Fruit fly (Drosophila melanogaster): ENCODE results near the gene CG45101.
A peak's percentile ranks its signal among the peaks of the same experiment; 100 is the strongest.

CG45101 gene

dm6 chr3L:11093046-11093520 is 28.3 kb downstream of the CG45101 start, which contains the start of gene JIL-1 (continued):
- TF ChIP-seq esg (GFP tag; conservative IDR thresholded peaks at IDR 0.05) (peak; percentile 42; the same call in 1 of the 2 replicates), Rfx (GFP tag; IDR thresholded peaks at IDR 0.05) (peak; percentile 94), CG7928 (GFP tag; optimal IDR thresholded peaks at IDR 0.05) (peak; percentile 89), MTF-1 (GFP tag; optimal IDR thresholded peaks at IDR 0.05; ENCODE audit: borderline replicate concordance) (no peak), Ptx1 (GFP tag; IDR thresholded peaks at IDR 0.05) (peak; percentile 80), CG15073 (GFP tag; optimal IDR thresholded peaks at IDR 0.05) (no peak), CG4404 (GFP tag; IDR thresholded peaks at IDR 0.05) (peak; percentile 54; the same call in 1 of the 2 replicates), CTCF (GFP tag; optimal IDR thresholded peaks at IDR 0.05) (no peak), pzg (GFP tag; optimal IDR thresholded peaks at IDR 0.05) (peak; percentile 79), CG18619 (GFP tag; optimal IDR thresholded peaks at IDR 0.05) (peak; percentile 41), CG12071 (GFP tag; optimal IDR thresholded peaks at IDR 0.05) (peak; percentile 14), bab2 (GFP tag; optimal IDR thresholded peaks at IDR 0.05) (peak; percentile 48), cg (GFP tag; optimal IDR thresholded peaks at IDR 0.05) (no peak), dimm (GFP tag; IDR thresholded peaks at IDR 0.05) (no peak), CG32772 (GFP tag; IDR thresholded peaks at IDR 0.05) (peak; percentile 62), HHEX (GFP tag; optimal IDR thresholded peaks at IDR 0.05) (peak; percentile 20), chn (GFP tag; optimal IDR thresholded peaks at IDR 0.05) (peak; percentile 50), gsb-n (tag; optimal IDR thresholded peaks at IDR 0.05) (peak; percentile 32), CG9437 (GFP tag; optimal IDR thresholded peaks at IDR 0.05) (peak; percentile 30), CG34422 (GFP tag; IDR thresholded peaks at IDR 0.05) (peak; percentile 81), CG6683 (GFP tag; optimal IDR thresholded peaks at IDR 0.05) (no peak), ftz-f1 (GFP tag; optimal IDR thresholded peaks at IDR 0.05) (no peak), CG12219 (GFP tag; optimal IDR thresholded peaks at IDR 0.05) (no peak), prd (optimal IDR thresholded peaks at IDR 0.05) (no peak), prd (GFP tag; IDR thresholded peaks at IDR 0.05) (peak; percentile 72; the same call in 2 of the 3 replicates), HmgD (GFP tag; optimal IDR thresholded peaks at IDR 0.05) (no peak), Atf3 (GFP tag; optimal IDR thresholded peaks at IDR 0.05) (no peak), CG12155 (GFP tag; optimal IDR thresholded peaks at IDR 0.05) (peak; percentile 68), NfI (GFP tag; optimal IDR thresholded peaks at IDR 0.05) (peak; percentile 72), tx (GFP tag; optimal IDR thresholded peaks at IDR 0.05) (peak; percentile 6), her (GFP tag; optimal IDR thresholded peaks at IDR 0.05) (no peak), CG10366 (GFP tag; IDR thresholded peaks at IDR 0.05) (peak; percentile 65), CG7745 (tag; optimal IDR thresholded peaks at IDR 0.05) (no peak), zfh1 (GFP tag; IDR thresholded peaks at IDR 0.05) (peak; percentile 85; the same call in 2 of the 3 replicates), CG17186 (GFP tag; optimal IDR thresholded peaks at IDR 0.05) (no peak), CG12744 (GFP tag; optimal IDR thresholded peaks at IDR 0.05) (no peak), CG10543 (GFP tag; optimal IDR thresholded peaks at IDR 0.05) (peak; percentile 60), HLH4C (GFP tag; IDR thresholded peaks at IDR 0.05; ENCODE audit: partially characterized antibody) (peak; percentile 82), seq (GFP tag; IDR thresholded peaks at IDR 0.05) (no peak), CrebB (tag; optimal IDR thresholded peaks at IDR 0.05) (no peak), CG15269 (tag; optimal IDR thresholded peaks at IDR 0.05) (peak; percentile 57), ase (GFP tag; IDR thresholded peaks at IDR 0.05) (peak; percentile 76), abd-A (tag; optimal IDR thresholded peaks at IDR 0.05) (peak; percentile 28), knrl (GFP tag; IDR thresholded peaks at IDR 0.05; ENCODE audit: partially characterized antibody) (peak; percentile 87), CG10565 (GFP tag; optimal IDR thresholded peaks at IDR 0.05) (no peak), Hr51 (GFP tag; optimal IDR thresholded peaks at IDR 0.05) (peak; percentile 41 to 50), B-H1 (GFP tag; IDR thresholded peaks at IDR 0.05) (no peak), CG1603 (tag; optimal IDR thresholded peaks at IDR 0.05) (peak; percentile 35), dm (GFP tag; optimal IDR thresholded peaks at IDR 0.05) (no peak), CG30020 (tag; optimal IDR thresholded peaks at IDR 0.05) (peak; percentile 33), Ets65A (GFP tag) (peak; percentile 96), CG3163 (GFP tag; optimal IDR thresholded peaks at IDR 0.05) (no peak)

All from whole organism, embryonic.